In genomic region chrIII:3404354-3404913, ce11 we compare ENCODE assay signal across 2 worm cellular contexts.
TF ChIP-seq lines count a peak whose summit lies in the region.

Gene npp-9, minus strand, starts transcription at chrIII:3404479.
Gene F59A2.5, plus strand, starts transcription at chrIII:3404863.

TF ChIP-seq in whole organism, L1 larva, 84 proteins besides CTCF, POLR2A, EP300 and RAD21 (continued from another document):
- TF ChIP-seq vab-15 (tag; optimal IDR thresholded peaks at IDR 0.05; lab: Kevin White, UChicago) (no peak), dsc-1 (tag; optimal IDR thresholded peaks at IDR 0.05; lab: Kevin White, UChicago) (no peak), sptf-1 (tag; optimal IDR thresholded peaks at IDR 0.05; lab: Kevin White, UChicago) (no peak), unc-130 (tag; optimal IDR thresholded peaks at IDR 0.05; lab: Kevin White, UChicago) (no peak), egl-27 (tag; optimal IDR thresholded peaks at IDR 0.05; lab: Kevin White, UChicago) (no peak), ceh-88 (GFP tag; IDR thresholded peaks at IDR 0.05; lab: Robert Waterston, UW) (no peak), nhr-76 (tag; optimal IDR thresholded peaks at IDR 0.05; lab: Kevin White, UChicago) (no peak), lin-14 (GFP tag; optimal IDR thresholded peaks at IDR 0.05; lab: Kevin White, UChicago) (no peak), xbp-1 (tag; optimal IDR thresholded peaks at IDR 0.05; lab: Kevin White, UChicago) (peak; percentile 31), zag-1 (tag; optimal IDR thresholded peaks at IDR 0.05; lab: Kevin White, UChicago) (no peak), sox-4 (tag; optimal IDR thresholded peaks at IDR 0.05; lab: Kevin White, UChicago) (no peak), mep-1 (tag; optimal IDR thresholded peaks at IDR 0.05; lab: Kevin White, UChicago) (peak; percentile 39), isw-1 (GFP tag; IDR thresholded peaks at IDR 0.05; lab: Robert Waterston, UW) (peak; percentile 56), skn-1 (tag; optimal IDR thresholded peaks at IDR 0.05; lab: Kevin White, UChicago) (peak; percentile 57), nhr-47 (tag; optimal IDR thresholded peaks at IDR 0.05; lab: Kevin White, UChicago) (peak; percentile 36), lin-39 (tag; optimal IDR thresholded peaks at IDR 0.05; lab: Kevin White, UChicago) (peak; percentile 6), lir-3 (tag; optimal IDR thresholded peaks at IDR 0.05; lab: Kevin White, UChicago; ENCODE audit: poor library complexity) (no peak), efl-1 (optimal IDR thresholded peaks at IDR 0.05; lab: Kevin White, UChicago) (peak; percentile 71 to 74), efl-1 (GFP tag; optimal IDR thresholded peaks at IDR 0.05 in 1 of 2; lab: Kevin White, UChicago) (peak; percentile 75 to 96), mab-9 (GFP tag; IDR thresholded peaks at IDR 0.05; lab: Robert Waterston, UW) (no peak), lin-35 (GFP tag; optimal IDR thresholded peaks at IDR 0.05; lab: Kevin White, UChicago) (peak; percentile 65 to 85), swsn-7 (tag; optimal IDR thresholded peaks at IDR 0.05; lab: Kevin White, UChicago) (peak; percentile 15), unc-86 (tag; optimal IDR thresholded peaks at IDR 0.05; lab: Kevin White, UChicago) (no peak), C34B4.2 (tag; optimal IDR thresholded peaks at IDR 0.05; lab: Kevin White, UChicago) (no peak), ama-1 (optimal IDR thresholded peaks at IDR 0.05; lab: Kevin White, UChicago) (no peak), hlh-4 (tag; optimal IDR thresholded peaks at IDR 0.05; lab: Kevin White, UChicago) (no peak), fkh-8 (tag; optimal IDR thresholded peaks at IDR 0.05; lab: Kevin White, UChicago) (peak; percentile 25), C16A3.4 (tag; optimal IDR thresholded peaks at IDR 0.05; lab: Kevin White, UChicago) (no peak), hlh-17 (GFP tag; optimal IDR thresholded peaks at IDR 0.05; lab: Kevin White, UChicago; ENCODE audit: borderline replicate concordance) (no peak), snu-23 (GFP tag; optimal IDR thresholded peaks at IDR 0.05; lab: Kevin White, UChicago) (peak; percentile 59), alr-1 (tag; optimal IDR thresholded peaks at IDR 0.05; lab: Kevin White, UChicago; ENCODE audit: borderline replicate concordance) (no peak), efl-3 (GFP tag; optimal IDR thresholded peaks at IDR 0.05; lab: Kevin White, UChicago) (no peak), dpl-1 (GFP tag; optimal IDR thresholded peaks at IDR 0.05; lab: Kevin White, UChicago) (peak; percentile 69 to 81 (median 72)), pax-3 (tag; optimal IDR thresholded peaks at IDR 0.05; lab: Kevin White, UChicago) (no peak), blmp-1 (tag; optimal IDR thresholded peaks at IDR 0.05; lab: Kevin White, UChicago) (peak; percentile 40), zip-4 (GFP tag; optimal IDR thresholded peaks at IDR 0.05; lab: Kevin White, UChicago) (no peak), lsy-2 (tag; optimal IDR thresholded peaks at IDR 0.05; lab: Kevin White, UChicago) (peak; percentile 55 to 76), nhr-90 (tag; optimal IDR thresholded peaks at IDR 0.05; lab: Kevin White, UChicago; ENCODE audit: poor library complexity) (no peak)

TF ChIP-seq in whole organism, L2 larva, 48 proteins besides CTCF, POLR2A, EP300 and RAD21 (continued from another document):
- TF ChIP-seq R02D3.7 (tag; optimal IDR thresholded peaks at IDR 0.05; lab: Kevin White, UChicago) (peak; percentile 80), ztf-4 (tag; optimal IDR thresholded peaks at IDR 0.05; lab: Kevin White, UChicago) (no peak), lin-39 (tag; optimal IDR thresholded peaks at IDR 0.05; lab: Kevin White, UChicago) (no peak), nhr-11 (tag; optimal IDR thresholded peaks at IDR 0.05; lab: Kevin White, UChicago) (no peak), nhr-23 (tag; optimal IDR thresholded peaks at IDR 0.05; lab: Kevin White, UChicago) (no peak), unc-39 (tag; optimal IDR thresholded peaks at IDR 0.05; lab: Kevin White, UChicago) (no peak), gmeb-1 (tag; optimal IDR thresholded peaks at IDR 0.05; lab: Kevin White, UChicago) (peak; percentile 52), C34F6.9 (tag; optimal IDR thresholded peaks at IDR 0.05; lab: Kevin White, UChicago) (peak; percentile 60), ceh-16 (tag; optimal IDR thresholded peaks at IDR 0.05; lab: Kevin White, UChicago) (no peak), ama-1 (optimal IDR thresholded peaks at IDR 0.05; lab: Kevin White, UChicago) (peak; percentile 11), fos-1 (tag; optimal IDR thresholded peaks at IDR 0.05; lab: Kevin White, UChicago) (peak; percentile 62), nhr-237 (tag; optimal IDR thresholded peaks at IDR 0.05; lab: Kevin White, UChicago) (no peak), lin-13 (GFP tag; optimal IDR thresholded peaks at IDR 0.05; lab: Kevin White, UChicago) (peak; percentile 10), blmp-1 (tag; optimal IDR thresholded peaks at IDR 0.05; lab: Kevin White, UChicago; ENCODE audit: insufficient read depth) (no peak), peb-1 (tag; optimal IDR thresholded peaks at IDR 0.05; lab: Kevin White, UChicago) (no peak), snpc-4 (tag; optimal IDR thresholded peaks at IDR 0.05; lab: Kevin White, UChicago) (no peak), nhr-12 (tag; optimal IDR thresholded peaks at IDR 0.05; lab: Kevin White, UChicago) (no peak)
